Worm (Caenorhabditis elegans) whole organism, L4 larva: ENCODE data around the gene C05E11.6.

Source experiments
- fkh-10 ChIP-seq: fragments of 150-350 bp; optimal IDR thresholded peaks from 2 replicates; lab custom pipeline; 2014; ENCODE audit warnings: missing biosample characterization, missing genetic modification reagents, missing genetic modification characterization
- pqm-1 ChIP-seq: sonication (generic microtip); optimal IDR thresholded peaks from 2 replicates; lab custom pipeline; 2017; ENCODE audit warnings: missing biosample characterization, missing genetic modification characterization
- tag-97 ChIP-seq: fragments of 200-800 bp; sonication (Bioruptor generic); IDR thresholded peaks from 2 replicates; pipeline ENCODE4 v1.3.6; 2022; ENCODE audit warnings: missing genetic modification characterization, missing compliant biosample characterization
- zag-1 ChIP-seq: fragments of 150-350 bp; optimal IDR thresholded peaks from 2 replicates; lab custom pipeline; 2014; ENCODE audit warnings: missing biosample characterization, missing genetic modification characterization
- zip-2 ChIP-seq: fragments of 150-350 bp; optimal IDR thresholded peaks from 2 replicates; lab custom pipeline; 2014; ENCODE audit warnings: missing biosample characterization, missing genetic modification characterization
- ztf-11 ChIP-seq: fragments of 150-350 bp; optimal IDR thresholded peaks from 2 replicates; lab custom pipeline; 2014; ENCODE audit warnings: missing biosample characterization, missing genetic modification characterization

- TF ChIP-seq zip-2: no peak
- no peak for TF ChIP-seq tag-97 (GFP tag; lab: Robert Waterston, UW)
- no peak for TF ChIP-seq zag-1 (tag; lab: Kevin White, UChicago)
- TF ChIP-seq fkh-10 (GFP tag; lab: Kevin White, UChicago): no peak
- no peak for TF ChIP-seq ztf-11 (tag; lab: Kevin White, UChicago)
- no peak for TF ChIP-seq pqm-1 (tag; lab: Kevin White, UChicago)
These were observed 39.8 kb upstream of the C05E11.6 start, which contains the start of gene C07A12.7 for ce11 chrX:4521837-4522816.
